Worm (Caenorhabditis elegans): ENCODE measurements around the gene rsa-2.

Gene rsa-2

ce11 chrIII:11066691-11067090 is 3.4 kb downstream of the rsa-2 start (continued):
- TF ChIP-seq ref-2 (tag; optimal IDR thresholded peaks at IDR 0.05) (no peak), ama-1 (optimal IDR thresholded peaks at IDR 0.05) (no peak), ceh-31 (tag; optimal IDR thresholded peaks at IDR 0.05) (no peak), syd-9 (tag; optimal IDR thresholded peaks at IDR 0.05) (no peak), gmeb-2 (tag; optimal IDR thresholded peaks at IDR 0.05) (no peak), pax-1 (tag; optimal IDR thresholded peaks at IDR 0.05) (no peak), dve-1 (tag; optimal IDR thresholded peaks at IDR 0.05) (peak; percentile 80), mec-3 (tag; optimal IDR thresholded peaks at IDR 0.05; ENCODE audit: borderline replicate concordance) (no peak), tbx-2 (tag; optimal IDR thresholded peaks at IDR 0.05) (peak; percentile 5), eyg-1 (tag; optimal IDR thresholded peaks at IDR 0.05) (no peak), pag-3 (tag; optimal IDR thresholded peaks at IDR 0.05; ENCODE audit: borderline replicate concordance) (no peak), ceh-30 (tag; optimal IDR thresholded peaks at IDR 0.05) (no peak), unc-3 (GFP tag; conservative IDR thresholded peaks at IDR 0.05) (0 out of 2 replicates have a peak, but pooled peaks have one; percentile 26), unc-3 (tag; optimal IDR thresholded peaks at IDR 0.05) (no peak)

ce11 chrIII:11068553-11068952 is 5.3 kb downstream of the rsa-2 start, which contains the start of gene W09D6.1:
TSS of gene W09D6.1 (plus strand) at chrIII:11068853.
- TF ChIP-seq nhr-11 (tag; optimal IDR thresholded peaks at IDR 0.05), result no peak

ce11 chrIII:11069265-11069664 is 6.0 kb downstream of the rsa-2 start:
- TF ChIP-seq nhr-11 (tag; optimal IDR thresholded peaks at IDR 0.05) (no peak), C08G9.2 (tag; optimal IDR thresholded peaks at IDR 0.05) (no peak), ceh-9 (tag; optimal IDR thresholded peaks at IDR 0.05) (no peak), hlh-15 (tag; optimal IDR thresholded peaks at IDR 0.05) (no peak), elt-4 (tag; optimal IDR thresholded peaks at IDR 0.05) (no peak), pag-3 (tag; optimal IDR thresholded peaks at IDR 0.05; ENCODE audit: borderline replicate concordance) (no peak), K09A11.1 (tag; optimal IDR thresholded peaks at IDR 0.05; ENCODE audit: insufficient read depth) (no peak), ama-1 (optimal IDR thresholded peaks at IDR 0.05) (no peak), dmd-4 (tag; optimal IDR thresholded peaks at IDR 0.05; ENCODE audit: borderline replicate concordance) (no peak), F13H6.1 (tag; optimal IDR thresholded peaks at IDR 0.05) (no peak), ceh-34 (tag; optimal IDR thresholded peaks at IDR 0.05) (no peak), pros-1 (tag; optimal IDR thresholded peaks at IDR 0.05) (no peak), lin-11 (tag; optimal IDR thresholded peaks at IDR 0.05) (no peak), hlh-30 (tag; optimal IDR thresholded peaks at IDR 0.05; ENCODE audit: insufficient read depth) (no peak), T23F11.4 (GFP tag; optimal IDR thresholded peaks at IDR 0.05) (no peak), sdc-2 (tag; optimal IDR thresholded peaks at IDR 0.05) (no peak), rnt-1 (tag; optimal IDR thresholded peaks at IDR 0.05) (no peak), ets-4 (tag; optimal IDR thresholded peaks at IDR 0.05) (no peak), hlh-13 (GFP tag; optimal IDR thresholded peaks at IDR 0.05) (no peak)

- TF ChIP-seq lim-6 (tag; optimal IDR thresholded peaks at IDR 0.05) (no peak), pqm-1 (tag; optimal IDR thresholded peaks at IDR 0.05) (no peak), unc-42 (tag; optimal IDR thresholded peaks at IDR 0.05) (no peak), fkh-6 (tag; optimal IDR thresholded peaks at IDR 0.05) (no peak), odd-2 (tag; optimal IDR thresholded peaks at IDR 0.05) (no peak), ceh-48 (tag; optimal IDR thresholded peaks at IDR 0.05) (peak; percentile 1)
Measured at ce11 chrIII:11070210-11070609, 6.9 kb downstream of the rsa-2 start.

- no peak for TF ChIP-seq sox-4 (tag; optimal IDR thresholded peaks at IDR 0.05)
- no peak for TF ChIP-seq dmd-4 (tag; optimal IDR thresholded peaks at IDR 0.05; ENCODE audit: borderline replicate concordance)
- TF ChIP-seq ceh-18 (tag; optimal IDR thresholded peaks at IDR 0.05), result no peak
- TF ChIP-seq pax-1 (tag; optimal IDR thresholded peaks at IDR 0.05), result no peak
- no peak for TF ChIP-seq ceh-24 (tag; optimal IDR thresholded peaks at IDR 0.05)
- TF ChIP-seq sox-2 (GFP tag; IDR thresholded peaks at IDR 0.05), result no peak
- no peak for TF ChIP-seq tbx-2 (tag; optimal IDR thresholded peaks at IDR 0.05)
- TF ChIP-seq fkh-6 (tag; optimal IDR thresholded peaks at IDR 0.05), result no peak
Measured at ce11 chrIII:11074214-11074613, 10.9 kb downstream of the rsa-2 start, which contains the start of gene str-261. TSS of gene str-261 (plus strand) at chrIII:11074514.

Data from whole organism, late embryonic.